Fruit fly (Drosophila melanogaster) whole organism, prepupa: ENCODE results near the gene Nup154.

Experiments
- Blimp-1 ChIP-seq: fragments of 200-800 bp; sonication (Bioruptor generic); optimal IDR thresholded peaks from 3 replicates; lab custom pipeline; 2017; ENCODE audit warnings: missing biosample characterization, missing genetic modification characterization, mild to moderate bottlenecking, moderate library complexity, missing genetic modification reagents
- CG10631 ChIP-seq: fragments of 200-800 bp; sonication (Bioruptor generic); optimal IDR thresholded peaks from 2 replicates; lab custom pipeline; 2016; ENCODE audit warnings: missing biosample characterization, missing genetic modification characterization
- CG10669 ChIP-seq: fragments of 200-800 bp; sonication (Bioruptor generic); optimal IDR thresholded peaks from 3 replicates; lab custom pipeline; 2018; ENCODE audit warnings: missing biosample characterization, mild to moderate bottlenecking, missing genetic modification characterization, moderate library complexity
- CG11294 ChIP-seq: fragments of 200-800 bp; sonication (Bioruptor generic); IDR thresholded peaks from 2 replicates; pipeline ENCODE4 v1.3.6; 2022; ENCODE audit warnings: missing biosample characterization, missing genetic modification characterization
- CG11762 ChIP-seq: fragments of 200-800 bp; sonication (Bioruptor generic); optimal IDR thresholded peaks from 3 replicates; lab custom pipeline; 2016; ENCODE audit warnings: missing biosample characterization, missing genetic modification characterization; ENCODE audit not compliant: insufficient read depth
- CG15336 ChIP-seq: fragments of 200-800 bp; sonication (Bioruptor generic); IDR thresholded peaks from 2 replicates; pipeline ENCODE4 v1.3.6; 2022; ENCODE audit warnings: missing biosample characterization, missing genetic modification characterization
- CG16779 ChIP-seq: fragments of 200-800 bp; sonication (Bioruptor generic); optimal IDR thresholded peaks from 3 replicates; lab custom pipeline; 2017; ENCODE audit warnings: missing biosample characterization, mild to moderate bottlenecking, missing genetic modification characterization
- CG3032 ChIP-seq: fragments of 200-800 bp; optimal IDR thresholded peaks from 2 replicates; lab custom pipeline; 2019; ENCODE audit warnings: missing biosample characterization, mild to moderate bottlenecking, missing genetic modification characterization, moderate library complexity
- CG31627 ChIP-seq: fragments of 200-800 bp; sonication (Bioruptor generic); optimal IDR thresholded peaks from 3 replicates; lab custom pipeline; 2016; ENCODE audit warnings: missing biosample characterization, missing genetic modification characterization
- CG32006 ChIP-seq: fragments of 200-800 bp; sonication (Bioruptor generic); optimal IDR thresholded peaks from 3 replicates; lab custom pipeline; 2017; ENCODE audit warnings: missing biosample characterization, mild to moderate bottlenecking, missing genetic modification characterization
- CG34406 ChIP-seq: fragments of 200-800 bp; sonication (Bioruptor generic); optimal IDR thresholded peaks from 3 replicates; lab custom pipeline; 2016; ENCODE audit warnings: missing biosample characterization, missing genetic modification characterization
- CG3919 ChIP-seq: fragments of 200-800 bp; sonication (Bioruptor generic); optimal IDR thresholded peaks from 3 replicates; lab custom pipeline; 2016; ENCODE audit warnings: missing biosample characterization, missing genetic modification characterization
- CG4318 ChIP-seq: fragments of 200-800 bp; sonication (Bioruptor generic); optimal IDR thresholded peaks from 3 replicates; lab custom pipeline; 2017; ENCODE audit warnings: missing biosample characterization, mild to moderate bottlenecking, missing genetic modification characterization
- CG6276 ChIP-seq: fragments of 200-800 bp; sonication (Bioruptor generic); optimal IDR thresholded peaks from 2 replicates; lab custom pipeline; 2017; ENCODE audit warnings: missing biosample characterization, mild to moderate bottlenecking, missing genetic modification characterization
- CG6792 ChIP-seq: fragments of 200-800 bp; sonication (Bioruptor generic); optimal IDR thresholded peaks from 3 replicates; lab custom pipeline; 2016; ENCODE audit warnings: missing biosample characterization, missing genetic modification characterization
- CG6808 ChIP-seq: fragments of 200-800 bp; sonication (Bioruptor generic); optimal IDR thresholded peaks from 3 replicates; lab custom pipeline; 2017; ENCODE audit warnings: missing biosample characterization, missing genetic modification characterization, mild to moderate bottlenecking, moderate library complexity, missing genetic modification reagents
- CG7368 ChIP-seq: fragments of 200-800 bp; sonication (Bioruptor generic); optimal IDR thresholded peaks from 3 replicates; lab custom pipeline; 2016; ENCODE audit warnings: missing biosample characterization, missing genetic modification characterization
- CG8119 ChIP-seq: fragments of 200-800 bp; sonication (Bioruptor generic); IDR thresholded peaks from 3 replicates; pipeline ENCODE4 v1.3.6; 2022; ENCODE audit warnings: missing biosample characterization, missing genetic modification characterization
- CG8319 ChIP-seq: fragments of 200-800 bp; sonication (Bioruptor generic); optimal IDR thresholded peaks from 3 replicates; lab custom pipeline; 2016; ENCODE audit warnings: missing biosample characterization, missing genetic modification characterization
- CG9139 ChIP-seq: fragments of 200-800 bp; sonication (Bioruptor generic); optimal IDR thresholded peaks from 3 replicates; lab custom pipeline; 2017; ENCODE audit warnings: missing biosample characterization, mild to moderate bottlenecking, missing genetic modification characterization
- Eip75B ChIP-seq: fragments of 200-800 bp; sonication (Bioruptor generic); optimal IDR thresholded peaks from 3 replicates; lab custom pipeline; 2016; ENCODE audit warnings: missing biosample characterization, missing genetic modification characterization
- Eip78C ChIP-seq: fragments of 200-800 bp; sonication (Bioruptor generic); peaks from one replicate; lab custom pipeline; 2016; ENCODE audit warnings: missing biosample characterization, missing genetic modification characterization
- Eip93F ChIP-seq: fragments of 200-800 bp; sonication (Bioruptor generic); optimal IDR thresholded peaks from 2 replicates; lab custom pipeline; 2016; ENCODE audit warnings: missing biosample characterization, mild to moderate bottlenecking, missing genetic modification characterization
- Ets21C ChIP-seq: fragments of 200-800 bp; sonication (Bioruptor generic); optimal IDR thresholded peaks from 3 replicates; lab custom pipeline; 2016; ENCODE audit warnings: missing biosample characterization, missing genetic modification characterization
- Ets96B ChIP-seq: fragments of 200-800 bp; optimal IDR thresholded peaks from 2 replicates; lab custom pipeline; 2019; ENCODE audit warnings: missing biosample characterization, mild to moderate bottlenecking, missing genetic modification characterization, moderate library complexity
- Hr39 ChIP-seq: fragments of 200-800 bp; sonication (Bioruptor generic); optimal IDR thresholded peaks from 2 replicates; lab custom pipeline; 2016; ENCODE audit warnings: missing biosample characterization, missing genetic modification characterization
- Hr4 ChIP-seq: fragments of 200-800 bp; sonication (Bioruptor generic); optimal IDR thresholded peaks from 3 replicates; lab custom pipeline; 2016; ENCODE audit warnings: missing biosample characterization, missing genetic modification characterization
- Met ChIP-seq: fragments of 200-800 bp; sonication (Bioruptor generic); optimal IDR thresholded peaks from 3 replicates; lab custom pipeline; 2016; ENCODE audit warnings: missing biosample characterization, missing genetic modification characterization
- OdsH ChIP-seq: fragments of 200-800 bp; sonication (Bioruptor generic); optimal IDR thresholded peaks from 3 replicates; lab custom pipeline; 2016; ENCODE audit warnings: missing biosample characterization, missing genetic modification characterization
- Smox ChIP-seq: fragments of 200-800 bp; sonication (Bioruptor generic); optimal IDR thresholded peaks from 3 replicates; lab custom pipeline; 2016; ENCODE audit warnings: missing biosample characterization, missing genetic modification characterization
- Sox102F ChIP-seq: fragments of 200-800 bp; sonication (Bioruptor generic); optimal IDR thresholded peaks from 2 replicates; lab custom pipeline; 2016; ENCODE audit warnings: missing biosample characterization, mild to moderate bottlenecking, missing genetic modification characterization
- Sox14 ChIP-seq: fragments of 200-800 bp; sonication (Bioruptor generic); optimal IDR thresholded peaks from 3 replicates; lab custom pipeline; 2016; ENCODE audit warnings: missing biosample characterization, missing genetic modification characterization
- Sox15 ChIP-seq: fragments of 200-800 bp; sonication (Bioruptor generic); optimal IDR thresholded peaks from 3 replicates; lab custom pipeline; 2016; ENCODE audit warnings: missing biosample characterization, missing genetic modification characterization
- achi ChIP-seq: fragments of 200-800 bp; sonication (Bioruptor generic); optimal IDR thresholded peaks from 3 replicates; lab custom pipeline; 2016; ENCODE audit warnings: missing biosample characterization, missing genetic modification characterization
- acj6 ChIP-seq: fragments of 200-800 bp; sonication (Bioruptor generic); optimal IDR thresholded peaks from 3 replicates; lab custom pipeline; 2016; ENCODE audit warnings: missing biosample characterization, missing genetic modification characterization
- cyc ChIP-seq: fragments of 200-800 bp; sonication (Bioruptor generic); optimal IDR thresholded peaks from 3 replicates; lab custom pipeline; 2016; ENCODE audit warnings: missing biosample characterization, missing genetic modification characterization
- eg ChIP-seq: fragments of 200-800 bp; sonication (Bioruptor generic); IDR thresholded peaks from 3 replicates; pipeline ENCODE4 v1.3.6; 2022; ENCODE audit warnings: missing biosample characterization, missing genetic modification characterization
- esn ChIP-seq: fragments of 200-800 bp; sonication (Bioruptor generic); optimal IDR thresholded peaks from 2 replicates; lab custom pipeline; 2016; ENCODE audit warnings: missing biosample characterization, mild to moderate bottlenecking, missing genetic modification characterization, moderate library complexity
- fd59A ChIP-seq: fragments of 200-800 bp; sonication (Bioruptor generic); optimal IDR thresholded peaks from 2 replicates; lab custom pipeline; 2017; ENCODE audit warnings: missing biosample characterization, mild to moderate bottlenecking, missing genetic modification characterization, missing genetic modification reagents
- fd85E ChIP-seq: fragments of 200-800 bp; sonication (Bioruptor generic); optimal IDR thresholded peaks from 3 replicates; lab custom pipeline; 2016; ENCODE audit warnings: missing biosample characterization, missing genetic modification characterization
- lz ChIP-seq: fragments of 200-800 bp; sonication (Bioruptor generic); optimal IDR thresholded peaks from 3 replicates; lab custom pipeline; 2016; ENCODE audit warnings: missing biosample characterization, missing genetic modification characterization
- pdm3 ChIP-seq: fragments of 200-800 bp; sonication (Bioruptor generic); optimal IDR thresholded peaks from 3 replicates; lab custom pipeline; 2016; ENCODE audit warnings: missing biosample characterization, missing genetic modification characterization
- salr ChIP-seq, 2 experiments: fragments of 200-800 bp; sonication (Bioruptor generic); optimal IDR thresholded peaks; 3 replicates each; lab custom pipeline; 2016 to 2018; ENCODE audit warnings: missing biosample characterization in 2 of 2, missing genetic modification characterization in 2 of 2, mild to moderate bottlenecking in 1 of 2
- spab ChIP-seq: fragments of 200-800 bp; sonication (Bioruptor generic); optimal IDR thresholded peaks from 2 replicates; lab custom pipeline; 2017; ENCODE audit warnings: missing biosample characterization, mild to moderate bottlenecking, missing genetic modification characterization, missing genetic modification reagents
- ss ChIP-seq, 2 experiments: fragments of 200-800 bp; sonication (Bioruptor generic); optimal IDR thresholded peaks; 2 replicates in 1 of 2; 3 replicates in 1 of 2; lab custom pipeline; 2017 to 2018; ENCODE audit warnings: mild to moderate bottlenecking in 2 of 2, missing biosample characterization in 2 of 2, missing genetic modification characterization in 2 of 2, moderate library complexity in 1 of 2
- svp ChIP-seq: fragments of 200-800 bp; sonication (Bioruptor generic); peaks from one replicate; lab custom pipeline; 2016; ENCODE audit warnings: missing biosample characterization, missing genetic modification characterization
- topi ChIP-seq: fragments of 200-800 bp; sonication (Bioruptor generic); optimal IDR thresholded peaks from 3 replicates; lab custom pipeline; 2016; ENCODE audit warnings: missing biosample characterization, missing genetic modification characterization

The Nup154 gene

DNA sequence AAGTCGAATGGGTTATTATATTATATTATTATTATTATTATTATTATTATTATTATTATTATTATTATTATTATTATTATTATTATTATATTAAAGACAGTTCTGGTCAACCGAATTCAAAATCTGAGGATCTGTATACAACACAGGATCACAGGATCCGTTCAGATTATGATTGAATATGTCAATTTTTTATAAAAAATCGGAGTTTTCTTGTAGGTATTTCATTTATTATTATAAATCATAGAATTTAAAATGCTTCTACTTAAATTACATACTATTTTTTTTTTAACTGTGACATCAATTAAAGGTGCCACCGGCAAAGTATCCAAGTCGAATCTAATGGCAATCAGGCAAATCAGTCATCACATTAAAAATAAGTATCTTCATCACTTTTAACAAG is 12.1 kb downstream of the Nup154 start, which contains the start of gene CG14913:
Gene CG14913, plus strand, starts transcription at position 301 of the 400 bp plus-strand sequence.
- TF ChIP-seq CG34406 (GFP tag; lab: Kevin White, UChicago) (no peak), cyc (GFP tag; lab: Kevin White, UChicago) (no peak), topi (GFP tag; lab: Kevin White, UChicago) (no peak), CG8319 (GFP tag; lab: Kevin White, UChicago) (no peak), achi (GFP tag; lab: Kevin White, UChicago) (no peak), CG10669 (GFP tag; lab: Kevin White, UChicago) (no peak), Sox15 (no peak), CG9139 (no peak), salr (GFP tag; optimal IDR thresholded peaks at IDR 0.05; lab: Kevin White, UChicago) (no peak), Met (GFP tag; lab: Kevin White, UChicago) (no peak), Sox102F (no peak), CG11294 (GFP tag; lab: Robert Waterston, UW) (no peak), esn (GFP tag; lab: Kevin White, UChicago) (no peak), Smox (GFP tag; lab: Kevin White, UChicago) (no peak), Eip78C (GFP tag; lab: Kevin White, UChicago) (no peak), Blimp-1 (GFP tag; lab: Kevin White, UChicago) (no peak), Ets96B (tag; lab: Kevin White, UChicago) (no peak), ss (GFP tag; optimal IDR thresholded peaks at IDR 0.05; lab: Kevin White, UChicago) (no peak), OdsH (GFP tag; lab: Kevin White, UChicago) (no peak), Eip75B (GFP tag; lab: Kevin White, UChicago) (no peak)

DNA sequence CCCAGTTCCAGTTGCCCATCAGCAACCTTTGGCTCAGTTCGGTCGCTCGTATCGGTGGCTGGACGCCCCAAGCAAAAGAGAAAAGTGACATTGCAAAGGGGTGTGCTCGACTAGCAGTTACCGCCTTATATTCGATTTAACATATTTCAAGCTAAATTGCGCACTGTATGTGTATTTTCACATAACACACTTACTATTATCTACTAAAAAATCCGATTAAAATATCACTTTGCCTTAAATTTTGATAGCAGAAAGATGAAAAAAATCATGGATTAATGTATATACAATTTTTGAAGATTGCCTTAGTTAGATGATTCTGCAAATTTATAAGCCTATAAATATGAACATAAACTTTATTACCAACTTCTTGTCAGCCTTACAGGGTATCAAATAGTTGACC is 17.0 kb downstream of the Nup154 start:
- peak; percentile 28 for TF ChIP-seq OdsH (GFP tag; lab: Kevin White, UChicago)
- TF ChIP-seq CG6276: no peak
- TF ChIP-seq Eip93F: no peak
- peak; percentile 54 for TF ChIP-seq CG31627 (GFP tag; lab: Kevin White, UChicago)
- TF ChIP-seq Ets96B (tag; lab: Kevin White, UChicago): peak; percentile 23
- TF ChIP-seq achi (GFP tag; lab: Kevin White, UChicago): peak; percentile 35
- TF ChIP-seq CG9139: no peak
- TF ChIP-seq topi (GFP tag; lab: Kevin White, UChicago): peak; percentile 58
- TF ChIP-seq fd85E (GFP tag; lab: Kevin White, UChicago): no peak
- TF ChIP-seq spab (GFP tag; lab: Kevin White, UChicago): peak; percentile 4
- TF ChIP-seq Eip75B (GFP tag; lab: Kevin White, UChicago): peak; percentile 49
- TF ChIP-seq CG11762: no peak
- peak; percentile 59 for TF ChIP-seq esn (GFP tag; lab: Kevin White, UChicago)
- no peak for TF ChIP-seq CG4318
- TF ChIP-seq CG10631: peak; percentile 4
- peak; percentile 39 for TF ChIP-seq Hr39 (GFP tag; lab: Kevin White, UChicago)
- TF ChIP-seq CG8319 (GFP tag; lab: Kevin White, UChicago): no peak
- TF ChIP-seq CG7368: no peak
- TF ChIP-seq ss (GFP tag; optimal IDR thresholded peaks at IDR 0.05; lab: Kevin White, UChicago): no peak
- no peak for TF ChIP-seq salr (GFP tag; optimal IDR thresholded peaks at IDR 0.05; lab: Kevin White, UChicago)
- TF ChIP-seq CG16779 (tag; lab: Kevin White, UChicago): no peak
- TF ChIP-seq Ets21C (GFP tag; lab: Kevin White, UChicago): peak; percentile 15
- peak; percentile 53 for TF ChIP-seq Smox (GFP tag; lab: Kevin White, UChicago)
- TF ChIP-seq pdm3 (GFP tag; lab: Kevin White, UChicago): peak; percentile 25
- TF ChIP-seq CG32006 (GFP tag; lab: Kevin White, UChicago): peak; percentile 44
- TF ChIP-seq Hr4 (GFP tag; lab: Kevin White, UChicago): no peak
- no peak for TF ChIP-seq CG8119 (GFP tag; lab: Robert Waterston, UW)
- peak; percentile 70 for TF ChIP-seq Met (GFP tag; lab: Kevin White, UChicago)
- peak; percentile 41 for TF ChIP-seq Sox14
- TF ChIP-seq CG6808 (GFP tag; lab: Kevin White, UChicago): peak; percentile 39
- peak; percentile 24 for TF ChIP-seq CG6792 (GFP tag; lab: Kevin White, UChicago)
- TF ChIP-seq CG3032: no peak
- TF ChIP-seq CG34406 (GFP tag; lab: Kevin White, UChicago): no peak
- peak; percentile 43 for TF ChIP-seq lz (GFP tag; lab: Kevin White, UChicago)
- TF ChIP-seq CG3919: peak; percentile 42
- no peak for TF ChIP-seq eg (GFP tag; lab: Robert Waterston, UW)
- TF ChIP-seq svp: peak; percentile 80
- TF ChIP-seq acj6 (GFP tag; lab: Kevin White, UChicago): peak; percentile 44
- TF ChIP-seq fd59A (GFP tag; lab: Kevin White, UChicago): peak; percentile 19
- peak; percentile 83 for TF ChIP-seq Eip78C (GFP tag; lab: Kevin White, UChicago)
- TF ChIP-seq CG15336 (GFP tag; lab: Robert Waterston, UW): no peak
- peak; percentile 9 for TF ChIP-seq Sox102F
- peak; percentile 27 for TF ChIP-seq cyc (GFP tag; lab: Kevin White, UChicago)
